Fruit fly (Drosophila melanogaster): ENCODE measurements around the gene CG1637.

Gene CG1637

DNA sequence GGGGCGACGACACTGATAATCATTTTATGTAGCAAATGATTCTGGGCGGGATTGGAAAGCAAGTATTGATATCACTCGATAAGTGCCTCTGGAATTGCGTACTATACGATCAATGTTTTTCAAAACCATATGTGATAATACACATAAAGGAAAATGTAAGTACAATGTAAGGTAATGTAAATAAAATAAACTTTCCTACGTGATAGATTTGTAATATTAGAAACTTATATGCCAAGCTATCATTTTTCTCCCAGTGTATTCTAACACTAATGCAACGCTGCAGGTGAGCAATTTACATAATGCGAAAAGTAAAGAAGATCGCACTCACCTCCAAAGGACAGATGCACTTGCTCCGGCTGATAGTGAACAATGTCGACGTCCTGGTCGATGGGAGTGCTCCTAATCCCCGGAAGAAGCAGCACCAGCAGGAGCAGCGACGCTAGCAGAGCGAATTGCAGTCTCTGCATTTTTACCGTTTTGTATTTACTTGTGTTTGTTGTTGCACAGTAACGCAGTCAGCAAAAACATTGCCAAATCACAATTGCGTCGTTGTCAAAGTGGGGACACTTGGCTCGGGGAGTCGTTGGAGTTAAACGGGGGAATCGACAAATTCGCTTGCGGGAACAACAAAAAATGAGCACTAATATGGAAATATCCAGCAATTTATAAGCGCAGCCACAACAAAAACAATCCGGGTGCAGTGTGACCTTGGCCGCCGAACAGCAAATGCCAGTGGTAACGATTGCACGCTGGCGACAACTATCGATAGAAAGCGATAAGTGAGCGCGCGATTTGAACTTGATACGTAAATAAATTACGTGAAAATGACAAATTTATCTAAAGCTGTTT lies at the start of gene CG1637:
Gene CG1637 (minus strand): TSS at position 807 of the 849 bp plus-strand sequence.
- no peak for TF ChIP-seq Sin3A (optimal IDR thresholded peaks at IDR 0.05)
- no peak for TF ChIP-seq h (optimal IDR thresholded peaks at IDR 0.05)
- no peak for TF ChIP-seq psq (optimal IDR thresholded peaks at IDR 0.05)

DNA sequence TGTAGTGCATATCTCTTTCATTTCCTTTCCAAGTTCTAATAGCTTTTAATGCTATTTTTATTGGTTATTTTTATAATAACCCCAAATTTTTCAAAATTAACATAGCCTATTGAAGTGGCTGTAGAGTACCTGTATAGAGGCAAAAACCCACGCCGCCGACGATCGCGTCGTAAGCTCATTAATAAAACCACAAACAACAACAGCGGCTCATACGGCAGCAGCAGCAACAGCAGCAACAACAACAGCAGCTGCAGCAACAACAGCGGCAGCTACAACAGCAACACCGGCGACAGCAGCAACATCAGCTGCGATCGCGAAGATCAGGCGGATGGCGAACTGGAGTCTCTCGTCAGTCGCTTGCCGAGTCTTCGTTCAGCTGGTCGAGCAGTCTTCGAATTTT lies 49.4 kb upstream of the CG1637 start, which contains the start of gene CG2145:
Gene CG2145 (plus strand): TSS at position 290 of the 400 bp plus-strand sequence.
- TF ChIP-seq Myc (optimal IDR thresholded peaks at IDR 0.05) = no peak
- no peak for TF ChIP-seq ttk (optimal IDR thresholded peaks at IDR 0.05)
- TF ChIP-seq Sin3A (optimal IDR thresholded peaks at IDR 0.05) = no peak
- no peak for TF ChIP-seq psq (optimal IDR thresholded peaks at IDR 0.05)
- TF ChIP-seq insv (optimal IDR thresholded peaks at IDR 0.05) = no peak
- TF ChIP-seq h (optimal IDR thresholded peaks at IDR 0.05) = no peak

DNA sequence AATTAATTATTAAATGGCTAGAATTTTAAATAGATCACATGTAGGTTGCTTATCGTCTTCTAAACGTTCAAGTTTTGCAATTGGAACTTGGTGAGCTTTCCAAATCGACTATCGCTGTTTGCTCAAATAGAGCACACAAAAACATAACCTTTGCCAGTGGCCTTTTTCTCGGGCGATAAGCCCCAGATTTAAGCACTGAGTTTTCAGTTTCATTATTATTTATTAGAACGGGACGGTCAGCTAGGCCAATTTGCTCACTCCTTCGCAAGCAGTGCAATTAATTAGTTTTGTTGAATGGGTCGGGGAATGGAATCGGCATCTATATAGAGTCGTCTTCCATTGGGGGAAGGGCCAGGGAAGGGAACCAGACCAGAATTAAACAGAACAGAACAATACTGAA lies 48.6 kb upstream of the CG1637 start:
- TF ChIP-seq Sin3A (optimal IDR thresholded peaks at IDR 0.05) (no peak), ttk (optimal IDR thresholded peaks at IDR 0.05) (no peak), insv (optimal IDR thresholded peaks at IDR 0.05) (no peak), h (optimal IDR thresholded peaks at IDR 0.05) (no peak), psq (optimal IDR thresholded peaks at IDR 0.05) (no peak), Myc (optimal IDR thresholded peaks at IDR 0.05) (no peak)

DNA sequence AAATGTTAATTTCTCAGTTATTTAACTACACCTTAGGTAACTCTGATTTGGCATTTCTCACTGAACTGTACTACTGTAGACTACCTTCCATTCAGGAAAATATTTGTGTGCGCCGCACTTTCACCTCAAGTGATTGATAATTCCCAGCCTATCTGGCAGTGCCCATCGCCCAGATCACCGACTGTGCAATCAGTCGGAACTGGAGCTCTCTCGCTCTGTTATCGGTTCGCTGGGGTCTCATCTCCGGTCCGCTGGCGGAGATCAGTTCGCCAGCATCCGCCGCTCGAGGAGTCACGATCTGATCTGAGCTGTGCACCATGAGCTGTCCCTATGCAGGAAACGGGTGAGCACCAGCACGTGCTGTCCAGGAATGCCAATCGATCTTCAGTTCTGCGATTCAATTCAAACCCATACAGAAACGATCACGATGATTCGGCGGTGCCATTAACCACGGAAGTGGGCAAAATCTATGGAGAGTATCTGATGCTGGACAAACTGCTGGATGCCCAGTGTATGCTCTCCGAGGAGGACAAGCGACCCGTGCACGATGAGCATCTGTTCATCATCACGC lies 46.1 kb upstream of the CG1637 start, which contains the start of gene v:
Gene v (plus strand): TSS at position 262 of the 571 bp plus-strand sequence.
- TF ChIP-seq Sin3A (optimal IDR thresholded peaks at IDR 0.05) = no peak
- TF ChIP-seq psq (optimal IDR thresholded peaks at IDR 0.05) = no peak
- TF ChIP-seq ttk (optimal IDR thresholded peaks at IDR 0.05) = no peak
- no peak for TF ChIP-seq insv (optimal IDR thresholded peaks at IDR 0.05)
- TF ChIP-seq h (optimal IDR thresholded peaks at IDR 0.05) = no peak
- TF ChIP-seq Myc (optimal IDR thresholded peaks at IDR 0.05) = no peak

DNA sequence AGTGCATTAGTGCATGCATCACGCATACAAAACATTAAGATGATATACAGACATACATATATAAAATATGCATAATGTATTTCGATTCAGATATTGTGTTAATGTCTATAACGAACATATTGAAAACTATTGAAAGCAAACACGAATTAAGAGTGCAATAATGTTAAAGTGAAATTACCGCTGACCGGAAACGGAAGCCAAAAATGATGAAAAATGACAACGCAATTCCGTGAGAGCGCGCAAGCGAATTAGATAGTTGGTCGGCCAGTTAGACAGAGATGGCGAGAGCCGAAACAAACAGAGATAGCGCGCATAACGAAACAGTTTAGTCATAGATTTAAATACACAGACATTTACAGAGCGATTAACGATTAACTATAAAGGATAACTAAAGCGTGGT lies 44.5 kb upstream of the CG1637 start:
- no peak for TF ChIP-seq Myc (optimal IDR thresholded peaks at IDR 0.05)
- no peak for TF ChIP-seq Sin3A (optimal IDR thresholded peaks at IDR 0.05)
- no peak for TF ChIP-seq psq (optimal IDR thresholded peaks at IDR 0.05)
- TF ChIP-seq insv (optimal IDR thresholded peaks at IDR 0.05) = no peak
- no peak for TF ChIP-seq ttk (optimal IDR thresholded peaks at IDR 0.05)
- TF ChIP-seq h (optimal IDR thresholded peaks at IDR 0.05) = no peak

DNA sequence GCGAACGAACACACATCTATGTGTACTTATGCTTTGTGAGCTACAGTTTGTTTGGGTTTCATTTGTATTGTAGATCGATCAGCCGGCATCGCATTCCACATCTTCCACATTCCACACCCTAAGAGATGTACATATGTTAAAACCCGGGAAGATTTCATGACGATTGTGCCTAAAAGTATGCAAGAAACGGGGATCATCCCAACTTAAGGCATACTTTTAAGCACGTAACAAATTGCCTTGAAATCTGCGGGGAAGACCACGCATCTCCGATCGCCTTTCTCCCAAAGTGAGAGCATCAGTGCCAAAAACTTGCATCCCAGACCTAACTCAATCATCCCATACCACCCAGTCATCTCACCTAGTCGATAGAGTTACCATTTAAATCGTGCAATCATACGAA lies 44.0 kb upstream of the CG1637 start:
- TF ChIP-seq Sin3A (optimal IDR thresholded peaks at IDR 0.05) = no peak
- no peak for TF ChIP-seq ttk (optimal IDR thresholded peaks at IDR 0.05)
- TF ChIP-seq h (optimal IDR thresholded peaks at IDR 0.05) = no peak
- TF ChIP-seq insv (optimal IDR thresholded peaks at IDR 0.05) = no peak
- TF ChIP-seq psq (optimal IDR thresholded peaks at IDR 0.05) = no peak
- no peak for TF ChIP-seq Myc (optimal IDR thresholded peaks at IDR 0.05)

DNA sequence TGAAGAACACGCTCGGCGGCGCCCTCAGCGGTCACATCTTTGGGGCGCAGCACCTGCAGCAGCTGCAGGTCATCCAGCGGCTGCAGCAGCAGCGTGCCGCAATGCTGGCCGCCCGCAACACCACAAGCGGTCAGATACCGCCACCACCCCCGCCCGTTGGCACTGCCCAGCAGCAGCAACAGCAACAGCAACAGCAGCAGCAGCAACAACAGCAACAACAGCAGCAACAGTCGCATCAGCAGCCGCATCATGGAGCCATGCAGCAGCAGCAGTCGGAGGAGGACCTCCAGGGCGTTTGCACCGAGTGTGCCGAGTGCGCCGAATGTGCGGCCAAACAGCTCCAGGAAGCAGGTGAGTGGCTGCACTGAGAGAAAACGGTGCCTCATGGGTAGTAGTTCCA lies 34.9 kb upstream of the CG1637 start:
- TF ChIP-seq Myc (optimal IDR thresholded peaks at IDR 0.05) = no peak
- TF ChIP-seq h (optimal IDR thresholded peaks at IDR 0.05) = no peak
- no peak for TF ChIP-seq ttk (optimal IDR thresholded peaks at IDR 0.05)
- TF ChIP-seq psq (optimal IDR thresholded peaks at IDR 0.05) = no peak
- TF ChIP-seq insv (optimal IDR thresholded peaks at IDR 0.05) = no peak
- no peak for TF ChIP-seq Sin3A (optimal IDR thresholded peaks at IDR 0.05)

DNA sequence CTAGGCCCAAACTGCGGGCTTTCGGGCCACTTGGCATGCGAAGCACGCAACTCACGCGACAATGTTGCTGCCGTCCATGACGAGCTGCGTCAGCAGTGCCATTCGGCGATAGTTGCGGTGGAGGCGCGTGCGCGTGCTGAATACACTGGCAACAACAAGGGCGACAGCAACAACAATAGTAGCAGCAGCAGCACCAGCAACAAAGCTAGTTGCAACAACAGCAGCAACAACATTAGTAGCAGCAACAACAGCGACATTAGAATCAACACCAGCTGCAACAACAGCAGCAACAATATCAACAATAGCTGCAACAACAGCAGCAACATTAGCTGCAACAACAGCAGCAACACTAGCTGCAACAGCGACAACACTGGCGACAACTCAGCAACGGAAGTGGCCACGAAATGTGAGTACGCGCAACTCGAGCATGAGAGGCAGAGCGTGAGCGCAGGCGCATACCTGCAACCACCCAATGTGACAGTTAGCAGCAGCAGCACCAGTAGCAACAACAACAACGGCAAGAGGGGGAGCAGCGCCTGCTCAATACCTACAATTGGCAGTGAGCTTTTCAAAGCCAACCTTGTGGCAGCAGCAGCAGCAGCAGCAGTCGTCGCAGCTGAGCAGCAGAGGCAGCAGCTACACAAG lies 28.7 kb upstream of the CG1637 start:
- TF ChIP-seq insv (optimal IDR thresholded peaks at IDR 0.05) (no peak), Myc (optimal IDR thresholded peaks at IDR 0.05) (no peak), h (optimal IDR thresholded peaks at IDR 0.05) (no peak), Sin3A (optimal IDR thresholded peaks at IDR 0.05) (no peak), psq (optimal IDR thresholded peaks at IDR 0.05) (no peak), ttk (optimal IDR thresholded peaks at IDR 0.05) (no peak)

DNA sequence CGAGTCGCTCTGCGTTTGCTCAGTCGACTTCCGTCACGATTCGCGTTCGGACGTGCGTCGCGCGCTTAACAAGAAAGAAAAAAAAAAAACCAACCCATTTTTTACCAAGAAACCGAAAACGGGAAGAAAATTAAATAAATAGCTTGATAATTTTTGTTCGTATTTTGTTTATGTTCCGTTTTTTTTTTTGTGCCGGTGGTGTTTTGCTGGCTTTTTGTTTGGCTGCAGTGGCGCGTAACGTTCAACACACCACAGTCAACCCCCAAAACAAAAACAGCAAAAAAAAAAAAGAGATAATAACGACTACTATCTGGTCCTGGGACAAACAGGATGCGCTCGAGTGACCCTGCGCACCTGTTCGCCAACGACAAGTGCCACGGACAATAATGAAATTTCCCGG lies 27.8 kb upstream of the CG1637 start, which contains the start of gene CG43901:
Gene CG43901 (plus strand): TSS at position 301 of the 400 bp plus-strand sequence.
- TF ChIP-seq ttk (optimal IDR thresholded peaks at IDR 0.05) (no peak), Sin3A (optimal IDR thresholded peaks at IDR 0.05) (no peak), insv (optimal IDR thresholded peaks at IDR 0.05) (no peak), psq (optimal IDR thresholded peaks at IDR 0.05) (no peak), h (optimal IDR thresholded peaks at IDR 0.05) (no peak), Myc (optimal IDR thresholded peaks at IDR 0.05) (no peak)

DNA sequence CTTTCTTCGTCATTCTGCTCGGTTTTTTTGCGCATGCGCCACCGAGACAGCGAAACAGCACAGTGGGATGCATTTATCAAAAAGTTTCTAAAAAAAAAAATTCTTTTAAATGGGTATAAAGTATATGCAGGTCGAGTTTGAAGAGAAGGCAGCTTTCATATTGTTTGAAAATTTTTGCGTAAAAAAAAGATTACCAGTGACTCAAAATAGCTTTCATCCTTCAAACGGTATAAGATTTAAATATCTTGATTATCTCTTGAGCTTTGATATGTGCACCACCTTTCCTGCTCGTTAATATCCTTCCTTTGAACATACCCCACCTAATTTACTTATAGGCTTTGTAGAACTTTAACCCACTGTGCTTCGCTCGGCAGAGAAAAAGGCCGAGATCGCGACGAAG lies 27.4 kb upstream of the CG1637 start:
- no peak for TF ChIP-seq ttk (optimal IDR thresholded peaks at IDR 0.05)

DNA sequence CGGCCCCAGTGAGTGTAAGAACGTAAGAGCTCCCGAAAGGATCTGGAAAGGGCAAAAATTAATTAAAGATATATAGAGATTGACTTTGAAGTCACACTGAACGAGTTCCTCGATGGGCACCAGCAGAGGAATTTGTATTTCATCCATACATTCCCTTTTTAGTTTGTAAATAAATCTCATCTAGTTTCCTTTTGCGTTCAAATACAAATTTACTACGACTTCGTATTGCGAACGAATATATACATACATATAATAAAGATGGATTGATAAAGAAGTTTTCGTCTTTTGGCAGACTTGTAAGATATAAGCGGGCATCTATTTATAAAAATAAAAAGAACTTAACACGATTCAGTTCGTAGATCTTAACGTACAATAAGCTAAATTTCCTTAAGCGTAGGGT lies 22.0 kb upstream of the CG1637 start, which contains the start of gene CG15208:
Gene CG15208 (plus strand): TSS at position 301 of the 400 bp plus-strand sequence.
- TF ChIP-seq ttk (optimal IDR thresholded peaks at IDR 0.05) (no peak), h (optimal IDR thresholded peaks at IDR 0.05) (no peak), psq (optimal IDR thresholded peaks at IDR 0.05) (no peak), insv (optimal IDR thresholded peaks at IDR 0.05) (no peak), Myc (optimal IDR thresholded peaks at IDR 0.05) (no peak), Sin3A (optimal IDR thresholded peaks at IDR 0.05) (no peak)

DNA sequence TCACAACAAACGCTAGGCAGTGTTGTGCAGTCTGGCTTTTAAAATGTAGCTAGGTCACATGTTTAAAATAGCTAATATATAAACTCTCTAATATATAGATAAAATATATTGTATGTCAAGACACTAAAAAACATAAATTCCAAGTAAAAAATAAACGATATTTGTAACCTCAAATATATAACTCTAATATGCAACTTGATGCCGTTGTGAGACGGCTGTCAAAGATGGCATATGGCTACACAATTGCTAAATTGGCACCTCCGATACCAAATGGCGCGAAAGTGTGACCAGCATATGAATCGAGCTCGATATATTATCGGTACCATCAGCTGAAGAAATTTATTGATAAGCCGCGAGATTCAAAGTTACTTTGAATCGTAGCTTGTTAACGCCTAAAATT lies 21.5 kb upstream of the CG1637 start, which contains the start of gene CG1582:
Gene CG1582 (minus strand): TSS at position 71 of the 400 bp plus-strand sequence.
- no peak for TF ChIP-seq Sin3A (optimal IDR thresholded peaks at IDR 0.05)
- no peak for TF ChIP-seq insv (optimal IDR thresholded peaks at IDR 0.05)
- TF ChIP-seq Myc (optimal IDR thresholded peaks at IDR 0.05) = no peak
- no peak for TF ChIP-seq ttk (optimal IDR thresholded peaks at IDR 0.05)
- no peak for TF ChIP-seq psq (optimal IDR thresholded peaks at IDR 0.05)
